Worm (Caenorhabditis elegans): ENCODE data around the gene F54D1.1.

DNA sequence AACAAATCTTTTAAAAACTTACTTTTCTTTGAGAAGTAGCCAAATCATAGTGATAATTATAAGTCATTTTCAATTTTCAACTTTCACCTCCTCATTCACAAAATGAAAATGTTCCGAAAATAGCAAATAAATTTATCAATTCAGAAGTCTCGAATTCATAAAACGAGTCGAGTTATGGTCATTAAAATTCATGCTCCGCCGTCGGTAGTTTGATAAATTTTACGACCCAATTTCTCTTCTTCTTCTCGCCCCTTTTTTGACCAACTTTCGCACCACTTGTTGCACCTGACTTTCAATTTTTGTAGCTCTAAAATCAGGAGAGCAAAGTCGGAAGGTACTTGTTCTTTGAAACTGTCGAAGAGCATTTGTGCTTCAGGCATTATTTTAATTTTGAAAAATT is 31.6 kb upstream of the F54D1.1 start, which contains the start of gene best-7:
- no peak for TF ChIP-seq nhr-28 (tag; optimal IDR thresholded peaks at IDR 0.05)
- no peak for TF ChIP-seq lin-13 (tag; optimal IDR thresholded peaks at IDR 0.05)
- no peak for TF ChIP-seq snpc-4 (tag; optimal IDR thresholded peaks at IDR 0.05)
- no peak for TF ChIP-seq lin-32 (GFP tag; optimal IDR thresholded peaks at IDR 0.05)
